Worm (Caenorhabditis elegans): ENCODE measurements around the gene srt-18.

The srt-18 gene

ce11 chrV:8966086-8966485, 49.4 kb downstream of the srt-18 start, which contains the start of gene nhr-219:
TSS of gene nhr-219 (minus strand) at chrV:8966186.
- TF ChIP-seq ces-1 (GFP tag; optimal IDR thresholded peaks at IDR 0.05): no peak
- no peak for TF ChIP-seq sup-37 (GFP tag; optimal IDR thresholded peaks at IDR 0.05)
- TF ChIP-seq pag-3 (tag; optimal IDR thresholded peaks at IDR 0.05; ENCODE audit: borderline replicate concordance, insufficient read depth): no peak
- TF ChIP-seq rnt-1 (tag; optimal IDR thresholded peaks at IDR 0.05): no peak
- no peak for TF ChIP-seq nhr-20 (tag; optimal IDR thresholded peaks at IDR 0.05)
- TF ChIP-seq nhr-47 (tag; optimal IDR thresholded peaks at IDR 0.05): no peak
- no peak for TF ChIP-seq vab-15 (tag; optimal IDR thresholded peaks at IDR 0.05)
- no peak for TF ChIP-seq pax-3 (tag; optimal IDR thresholded peaks at IDR 0.05)
- TF ChIP-seq dsc-1 (tag; optimal IDR thresholded peaks at IDR 0.05): no peak
